Fruit fly (Drosophila melanogaster) whole organism, embryonic: Measurements from ENCODE around the gene CG4497.

Source experiments
- B-H2 ChIP-seq: fragments of 200-800 bp; sonication (Bioruptor generic); optimal IDR thresholded peaks from 2 replicates; lab custom pipeline; 2018; ENCODE audit warnings: missing biosample characterization, mild to moderate bottlenecking, missing genetic modification characterization
- CG10267 ChIP-seq: fragments of 200-800 bp; sonication (Bioruptor generic); optimal IDR thresholded peaks from 2 replicates; lab custom pipeline; 2018; ENCODE audit warnings: missing biosample characterization, mild to moderate bottlenecking, missing genetic modification characterization, moderate library complexity
- CG10366 ChIP-seq: fragments of 200-800 bp; sonication (Bioruptor generic); IDR thresholded peaks from 2 replicates; pipeline ENCODE4 v1.3.6; 2022; ENCODE audit warnings: missing biosample characterization, missing genetic modification characterization
- CG10654 ChIP-seq: fragments of 200-800 bp; sonication (Bioruptor generic); optimal IDR thresholded peaks from 2 replicates; lab custom pipeline; 2016; ENCODE audit warnings: missing biosample characterization, missing genetic modification characterization
- CG12236 ChIP-seq: fragments of 200-800 bp; sonication (Bioruptor generic); optimal IDR thresholded peaks from 2 replicates; lab custom pipeline; 2016; ENCODE audit warnings: missing biosample characterization, missing genetic modification characterization
- CG12299 ChIP-seq: fragments of 200-800 bp; sonication (Bioruptor generic); optimal IDR thresholded peaks from 2 replicates; lab custom pipeline; 2018; ENCODE audit warnings: missing biosample characterization, mild to moderate bottlenecking, missing genetic modification characterization
- CG12769 ChIP-seq: fragments of 200-800 bp; sonication (Bioruptor generic); optimal IDR thresholded peaks from 2 replicates; lab custom pipeline; 2019; ENCODE audit warnings: missing biosample characterization, mild to moderate bottlenecking, missing genetic modification characterization, moderate library complexity
- CG13287 ChIP-seq: fragments of 200-800 bp; sonication (Bioruptor generic); IDR thresholded peaks from 2 replicates; pipeline ENCODE4 v1.3.6; 2022; ENCODE audit warnings: missing biosample characterization, missing genetic modification characterization; ENCODE audit not compliant: partially characterized antibody
- CG13894 ChIP-seq: fragments of 200-800 bp; sonication (Bioruptor generic); optimal IDR thresholded peaks from 3 replicates; lab custom pipeline; 2018; ENCODE audit warnings: missing biosample characterization, mild to moderate bottlenecking, missing genetic modification characterization, moderate library complexity
- CG14014 ChIP-seq: fragments of 200-800 bp; sonication (Bioruptor generic); IDR thresholded peaks from 2 replicates; pipeline ENCODE4 v1.3.6; 2022; ENCODE audit warnings: missing biosample characterization, missing genetic modification characterization
- CG14667 ChIP-seq: fragments of 200-800 bp; sonication (Bioruptor generic); IDR thresholded peaks from 2 replicates; pipeline ENCODE4 v1.3.6; 2022; ENCODE audit warnings: missing biosample characterization, missing genetic modification characterization
- CG14860 ChIP-seq: fragments of 200-800 bp; sonication (Bioruptor generic); IDR thresholded peaks from 3 replicates; pipeline ENCODE4 v1.3.6; 2022; ENCODE audit warnings: missing biosample characterization, missing genetic modification characterization; ENCODE audit not compliant: partially characterized antibody
- CG1529 ChIP-seq: fragments of 200-800 bp; sonication (Bioruptor generic); optimal IDR thresholded peaks from 3 replicates; lab custom pipeline; 2018; ENCODE audit warnings: missing biosample characterization, missing genetic modification characterization
- CG18764 ChIP-seq: fragments of 200-800 bp; sonication (Bioruptor generic); optimal IDR thresholded peaks from 3 replicates; lab custom pipeline; 2016; ENCODE audit warnings: missing biosample characterization, missing genetic modification characterization
- CG2202 ChIP-seq: fragments of 200-800 bp; sonication (Bioruptor generic); optimal IDR thresholded peaks from 2 replicates; lab custom pipeline; 2018; ENCODE audit warnings: missing biosample characterization, mild to moderate bottlenecking, missing genetic modification characterization
- CG30431 ChIP-seq: fragments of 200-800 bp; sonication (Bioruptor generic); optimal IDR thresholded peaks from 2 replicates; lab custom pipeline; 2017; ENCODE audit warnings: missing biosample characterization, missing genetic modification characterization
- CG3281 ChIP-seq: fragments of 200-800 bp; sonication (Bioruptor generic); optimal IDR thresholded peaks from 3 replicates; lab custom pipeline; 2017; ENCODE audit warnings: missing biosample characterization, mild to moderate bottlenecking, missing genetic modification characterization
- CG34376 ChIP-seq: fragments of 200-800 bp; sonication (Bioruptor generic); optimal IDR thresholded peaks from 2 replicates; lab custom pipeline; 2018; ENCODE audit warnings: missing biosample characterization, mild to moderate bottlenecking, missing genetic modification characterization
- CG34422 ChIP-seq: fragments of 200-800 bp; sonication (Bioruptor generic); IDR thresholded peaks from 3 replicates; pipeline ENCODE4 v1.3.6; 2022; ENCODE audit warnings: missing biosample characterization, missing genetic modification characterization
- CG3726 ChIP-seq: fragments of 200-800 bp; sonication (Bioruptor generic); IDR thresholded peaks from 3 replicates; pipeline ENCODE4, ENCODE4 v1.3.6; 2022; ENCODE audit warnings: missing biosample characterization, missing genetic modification characterization
- CG4360 ChIP-seq: fragments of 200-800 bp; sonication (Bioruptor generic); IDR thresholded peaks from 2 replicates; pipeline ENCODE4 v1.3.6; 2022; ENCODE audit warnings: missing biosample characterization, missing genetic modification characterization
- CG4404 ChIP-seq: fragments of 200-800 bp; sonication (Bioruptor generic); IDR thresholded peaks from 2 replicates; pipeline ENCODE4 v1.3.6; 2022; ENCODE audit warnings: missing biosample characterization, missing genetic modification characterization
- CG7556 ChIP-seq: fragments of 200-800 bp; sonication (Bioruptor generic); optimal IDR thresholded peaks from 2 replicates; lab custom pipeline; 2017; ENCODE audit warnings: missing biosample characterization, mild to moderate bottlenecking, missing genetic modification characterization
- CG8290 ChIP-seq, 3 experiments: fragments of 200-800 bp; sonication (Bioruptor generic); optimal IDR thresholded peaks; 2 replicates each; lab custom pipeline; 2016 to 2019; ENCODE audit warnings: missing biosample characterization in 3 of 3, missing genetic modification characterization in 3 of 3, mild to moderate bottlenecking in 2 of 3, moderate library complexity in 1 of 3
- Drgx ChIP-seq: fragments of 200-800 bp; sonication (Bioruptor generic); IDR thresholded peaks from 2 replicates; pipeline ENCODE4 v1.3.6; 2022; ENCODE audit warnings: missing biosample characterization, missing genetic modification characterization
- HLH3B ChIP-seq: fragments of 200-800 bp; sonication (Bioruptor generic); IDR thresholded peaks from 2 replicates; pipeline ENCODE4 v1.3.6; 2022; ENCODE audit warnings: missing biosample characterization, missing genetic modification characterization
- MESR4 ChIP-seq: fragments of 200-800 bp; sonication (Bioruptor generic); optimal IDR thresholded peaks from 2 replicates; lab custom pipeline; 2018; ENCODE audit warnings: missing biosample characterization, mild to moderate bottlenecking, missing genetic modification characterization, moderate library complexity
- Mad ChIP-seq: fragments of 200-800 bp; sonication (Bioruptor generic); optimal IDR thresholded peaks from 2 replicates; lab custom pipeline; 2016; ENCODE audit warnings: missing biosample characterization, missing genetic modification characterization
- Optix ChIP-seq: fragments of 200-800 bp; sonication (Bioruptor generic); IDR thresholded peaks from 3 replicates; pipeline ENCODE4 v1.3.6; 2022; ENCODE audit warnings: missing biosample characterization, missing genetic modification characterization
- bcd ChIP-seq: fragments of 200-800 bp; sonication (Bioruptor generic); optimal IDR thresholded peaks from 2 replicates; lab custom pipeline; 2017; ENCODE audit warnings: missing biosample characterization, mild to moderate bottlenecking, missing genetic modification characterization
- caup ChIP-seq: fragments of 200-800 bp; sonication (Bioruptor generic); optimal IDR thresholded peaks from 3 replicates; lab custom pipeline; 2017; ENCODE audit warnings: missing biosample characterization, mild to moderate bottlenecking, missing genetic modification characterization, moderate library complexity; ENCODE audit not compliant: severe bottlenecking
- corto ChIP-seq: fragments of 200-800 bp; sonication (Bioruptor generic); optimal IDR thresholded peaks from 2 replicates; lab custom pipeline; 2016; ENCODE audit warnings: missing biosample characterization, mild to moderate bottlenecking, missing genetic modification characterization, moderate library complexity
- crol ChIP-seq: fragments of 200-800 bp; sonication (Bioruptor generic); IDR thresholded peaks from 2 replicates; pipeline ENCODE4 v1.3.6; 2022; ENCODE audit warnings: missing biosample characterization, missing genetic modification characterization
- grn ChIP-seq: fragments of 200-800 bp; sonication (Bioruptor generic); optimal IDR thresholded peaks from 3 replicates; lab custom pipeline; 2017; ENCODE audit warnings: missing biosample characterization, missing genetic modification characterization
- insv ChIP-seq, 2 experiments: fragments of 200-800 bp; sonication (Bioruptor generic); optimal IDR thresholded peaks; 3 replicates each; lab custom pipeline; 2016 to 2018; ENCODE audit warnings: missing biosample characterization in 2 of 2, missing genetic modification characterization in 2 of 2
- jumu ChIP-seq: fragments of 200-800 bp; sonication (Bioruptor generic); optimal IDR thresholded peaks from 3 replicates; lab custom pipeline; 2016; ENCODE audit warnings: missing biosample characterization, missing genetic modification characterization
- ken ChIP-seq: fragments of 200-800 bp; sonication (Bioruptor generic); IDR thresholded peaks from 3 replicates; pipeline ENCODE4 v1.3.6; 2022; ENCODE audit warnings: missing biosample characterization, missing genetic modification characterization
- lola ChIP-seq, 3 experiments: fragments of >200 bp in 2 of 3; fragments of 200-800 bp in 1 of 3; sonication (Bioruptor generic) in 1 of 3; optimal IDR thresholded peaks; 2 replicates each; lab custom pipeline; 2017 to 2019; ENCODE audit warnings: missing biosample characterization in 3 of 3, missing genetic modification characterization in 3 of 3, mild to moderate bottlenecking in 1 of 3, moderate library complexity in 1 of 3
- peb ChIP-seq: fragments of 200-800 bp; sonication (Bioruptor generic); IDR thresholded peaks from 2 replicates; pipeline ENCODE4 v1.3.6; 2022; ENCODE audit warnings: missing biosample characterization, missing genetic modification characterization
- schlank ChIP-seq: fragments of 200-800 bp; sonication (Bioruptor generic); optimal IDR thresholded peaks from 2 replicates; lab custom pipeline; 2018; ENCODE audit warnings: missing biosample characterization, mild to moderate bottlenecking, missing genetic modification characterization
- sd ChIP-seq: fragments of 200-800 bp; sonication (Bioruptor generic); optimal IDR thresholded peaks from 3 replicates; lab custom pipeline; 2018; ENCODE audit warnings: missing biosample characterization, mild to moderate bottlenecking, missing genetic modification characterization, moderate library complexity
- twi ChIP-seq: fragments of 200-800 bp; optimal IDR thresholded peaks from 2 replicates; lab custom pipeline; 2019; ENCODE audit warnings: missing biosample characterization, mild to moderate bottlenecking, missing genetic modification characterization, moderate library complexity

The CG4497 gene

DNA sequence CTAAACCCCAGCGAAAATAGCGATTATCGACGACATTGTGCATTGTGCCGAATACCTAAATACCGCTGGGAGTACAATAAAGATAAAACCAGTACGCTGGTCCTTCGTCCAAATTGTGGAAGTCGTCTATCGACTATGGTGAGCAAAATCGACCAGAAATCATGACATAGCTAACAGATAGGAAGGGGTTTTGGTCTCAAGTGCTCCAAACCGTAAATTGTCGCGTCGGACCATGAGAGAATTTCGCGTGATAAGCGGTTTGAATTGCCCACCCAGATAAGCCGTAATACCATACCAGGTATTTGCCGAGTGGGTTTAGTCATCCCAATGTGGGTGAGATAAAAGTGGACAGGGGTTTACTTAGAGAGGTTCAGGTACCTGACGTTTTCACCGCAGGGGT lies 23.5 kb upstream of the CG4497 start (continued):
- TF ChIP-seq CG18764 (GFP tag; lab: Kevin White, UChicago) (no peak), insv (GFP tag; optimal IDR thresholded peaks at IDR 0.05; lab: Kevin White, UChicago) (no peak), CG8290 (GFP tag; optimal IDR thresholded peaks at IDR 0.05; lab: Kevin White, UChicago) (no peak), CG8290 (tag; optimal IDR thresholded peaks at IDR 0.05; lab: Kevin White, UChicago) (peak in 1 of 2 experiments; percentile 21), crol (no peak), CG1529 (GFP tag; lab: Kevin White, UChicago) (no peak), B-H2 (GFP tag; lab: Kevin White, UChicago) (peak; percentile 38), sd (tag; lab: Kevin White, UChicago) (peak; percentile 90), CG14667 (GFP tag; lab: Robert Waterston, UW) (no peak), twi (tag; lab: Kevin White, UChicago) (no peak), CG14014 (no peak), CG3726 (GFP tag; lab: Robert Waterston, UW) (no peak), peb (GFP tag; lab: Robert Waterston, UW) (no peak), CG13287 (no peak), CG12769 (tag; lab: Kevin White, UChicago) (no peak), CG12236 (GFP tag; lab: Kevin White, UChicago) (no peak), CG10366 (GFP tag; lab: Robert Waterston, UW) (no peak), CG4404 (GFP tag; lab: Robert Waterston, UW) (no peak), bcd (GFP tag; lab: Kevin White, UChicago) (no peak), jumu (no peak), lola (GFP tag; optimal IDR thresholded peaks at IDR 0.05; lab: Kevin White, UChicago) (no peak), MESR4 (GFP tag; lab: Kevin White, UChicago) (no peak), CG34422 (GFP tag; lab: Robert Waterston, UW) (no peak), CG13894 (tag; lab: Kevin White, UChicago) (peak; percentile 8), corto (no peak), CG7556 (GFP tag; lab: Kevin White, UChicago) (no peak), caup (no peak), HLH3B (GFP tag; lab: Robert Waterston, UW) (no peak), Optix (GFP tag; lab: Robert Waterston, UW) (no peak), CG10267 (tag; lab: Kevin White, UChicago) (no peak), CG14860 (GFP tag; lab: Robert Waterston, UW) (no peak), CG12299 (no peak), ken (no peak), CG30431 (GFP tag; lab: Kevin White, UChicago) (no peak), grn (GFP tag; lab: Kevin White, UChicago) (peak; percentile 44), Mad (GFP tag; lab: Kevin White, UChicago) (no peak), Drgx (GFP tag; lab: Robert Waterston, UW) (no peak), schlank (tag; lab: Kevin White, UChicago) (no peak), CG4360 (GFP tag; lab: Robert Waterston, UW) (no peak), CG10654 (GFP tag; lab: Kevin White, UChicago) (no peak), CG3281 (GFP tag; lab: Kevin White, UChicago) (peak; percentile 2), CG34376 (GFP tag; lab: Kevin White, UChicago) (peak; percentile 94), CG2202 (tag; lab: Kevin White, UChicago) (no peak)
